Fruit fly (Drosophila melanogaster) S2 (cell line): Measurements from ENCODE around the gene CG34375.

ENCODE experiments used
- CG8478 ChIP-seq: fragments of >200 bp; optimal IDR thresholded peaks from 2 replicates; lab custom pipeline; 2018
- CTCF ChIP-seq, 2 experiments: fragments of >200 bp; optimal IDR thresholded peaks; 2 replicates each; lab custom pipeline; 2018

DNA sequence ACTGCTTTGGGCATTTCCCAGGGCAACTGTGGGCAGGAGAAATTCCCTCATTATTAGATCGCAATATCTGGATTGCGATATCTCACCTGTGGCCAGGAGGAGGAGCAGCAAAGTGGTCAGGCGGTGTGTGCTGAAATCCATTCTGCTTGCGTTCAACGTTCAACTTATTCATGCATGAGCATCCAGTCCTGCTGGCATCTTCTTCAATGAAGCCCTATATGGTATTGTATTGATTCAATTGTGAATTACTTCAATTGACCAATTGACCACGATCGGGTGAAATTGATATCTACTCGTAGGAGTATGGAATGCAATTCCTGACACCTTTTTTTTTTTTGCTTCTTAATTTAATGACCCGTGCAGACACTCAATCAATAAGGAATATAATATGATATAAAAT lies 45.8 kb upstream of the CG34375 start:
- TF ChIP-seq CG8478 (lab: Kevin White, UChicago), result no peak
- no peak for TF ChIP-seq CTCF (optimal IDR thresholded peaks at IDR 0.05; lab: Kevin White, UChicago)
